Fruit fly (Drosophila melanogaster) whole organism, pupa: ENCODE data around the gene smash.

ENCODE experiments used
- CG10348 ChIP-seq: fragments of 200-800 bp; sonication (Bioruptor generic); IDR thresholded peaks from 2 replicates; pipeline ENCODE4 v1.3.6; 2022; ENCODE audit warnings: missing biosample characterization, missing genetic modification characterization
- CG12605 ChIP-seq: fragments of 200-800 bp; sonication (Bioruptor generic); IDR thresholded peaks from 2 replicates; pipeline ENCODE4 v1.3.6; 2022; ENCODE audit warnings: missing biosample characterization, missing genetic modification characterization
- CG13204 ChIP-seq: fragments of 200-800 bp; sonication (Bioruptor generic); optimal IDR thresholded peaks from 2 replicates; lab custom pipeline; 2018; ENCODE audit warnings: missing biosample characterization, mild to moderate bottlenecking, missing genetic modification characterization, moderate library complexity
- CG14655 ChIP-seq: fragments of 200-800 bp; sonication (Bioruptor generic); optimal IDR thresholded peaks from 3 replicates; lab custom pipeline; 2017; ENCODE audit warnings: mild to moderate bottlenecking, missing biosample characterization, missing genetic modification reagents, missing genetic modification characterization
- CG15710 ChIP-seq: fragments of 200-800 bp; sonication (Bioruptor generic); optimal IDR thresholded peaks from 2 replicates; lab custom pipeline; 2018; ENCODE audit warnings: missing biosample characterization, mild to moderate bottlenecking, missing genetic modification characterization, moderate library complexity
- CG17806 ChIP-seq: fragments of 200-800 bp; sonication (Bioruptor generic); optimal IDR thresholded peaks from 2 replicates; lab custom pipeline; 2018; ENCODE audit warnings: missing biosample characterization, mild to moderate bottlenecking, missing genetic modification characterization, moderate library complexity
- CG32121 ChIP-seq: fragments of 200-800 bp; sonication (Bioruptor generic); IDR thresholded peaks from 2 replicates; pipeline ENCODE4 v1.3.6; 2022; ENCODE audit warnings: missing biosample characterization, missing genetic modification characterization
- CG34367 ChIP-seq: fragments of 200-800 bp; sonication (Bioruptor generic); optimal IDR thresholded peaks from 2 replicates; lab custom pipeline; 2018; ENCODE audit warnings: missing biosample characterization, mild to moderate bottlenecking, missing genetic modification characterization
- CG4496 ChIP-seq: fragments of 200-800 bp; sonication (Bioruptor generic); IDR thresholded peaks from 3 replicates; pipeline ENCODE4 v1.3.6; 2022; ENCODE audit warnings: missing biosample characterization, missing genetic modification characterization
- CG8159 ChIP-seq: fragments of 200-800 bp; sonication (Bioruptor generic); optimal IDR thresholded peaks from 3 replicates; lab custom pipeline; 2018; ENCODE audit warnings: missing biosample characterization, mild to moderate bottlenecking, missing genetic modification characterization, moderate library complexity
- CG8301 ChIP-seq: fragments of 200-800 bp; sonication (Bioruptor generic); optimal IDR thresholded peaks from 2 replicates; lab custom pipeline; 2018; ENCODE audit warnings: missing biosample characterization, mild to moderate bottlenecking, missing genetic modification characterization
- CG9948 ChIP-seq: fragments of 200-800 bp; sonication (Bioruptor generic); optimal IDR thresholded peaks from 2 replicates; lab custom pipeline; 2018; ENCODE audit warnings: missing biosample characterization, mild to moderate bottlenecking, missing genetic modification characterization, moderate library complexity
- D1 ChIP-seq: fragments of 200-800 bp; sonication (Bioruptor generic); optimal IDR thresholded peaks from 2 replicates; lab custom pipeline; 2018; ENCODE audit warnings: missing biosample characterization, mild to moderate bottlenecking, missing genetic modification characterization, moderate library complexity
- EcR ChIP-seq: fragments of 200-800 bp; sonication (Bioruptor generic); optimal IDR thresholded peaks from 3 replicates; lab custom pipeline; 2019; ENCODE audit warnings: missing biosample characterization, missing genetic modification characterization, mild to moderate bottlenecking, moderate library complexity, missing genetic modification reagents
- Ets98B ChIP-seq: fragments of 200-800 bp; sonication (Bioruptor generic); IDR thresholded peaks from 2 replicates; pipeline ENCODE4 v1.3.6; 2022; ENCODE audit warnings: missing biosample characterization, missing genetic modification characterization
- Pif1A ChIP-seq: fragments of 200-800 bp; sonication (Bioruptor generic); optimal IDR thresholded peaks from 3 replicates; lab custom pipeline; 2016; ENCODE audit warnings: missing biosample characterization, missing genetic modification characterization
- Pif1B ChIP-seq: fragments of 200-800 bp; sonication (Bioruptor generic); optimal IDR thresholded peaks from 3 replicates; lab custom pipeline; 2016; ENCODE audit warnings: missing biosample characterization, missing genetic modification characterization
- Snoo ChIP-seq: fragments of 200-800 bp; sonication (Bioruptor generic); optimal IDR thresholded peaks from 3 replicates; lab custom pipeline; 2017; ENCODE audit warnings: missing biosample characterization, mild to moderate bottlenecking, missing genetic modification characterization, inconsistent platforms
- fd96Ca ChIP-seq: fragments of 200-800 bp; sonication (Bioruptor generic); IDR thresholded peaks from 3 replicates; pipeline ENCODE4 v1.3.6; 2022; ENCODE audit warnings: missing biosample characterization, missing genetic modification characterization
- gl ChIP-seq: fragments of 200-800 bp; sonication (Bioruptor generic); optimal IDR thresholded peaks from 2 replicates; lab custom pipeline; 2018; ENCODE audit warnings: missing biosample characterization, mild to moderate bottlenecking, missing genetic modification characterization
- rn ChIP-seq: fragments of 200-800 bp; sonication (Bioruptor generic); IDR thresholded peaks from 2 replicates; pipeline ENCODE4 v1.3.6; 2022; ENCODE audit warnings: missing biosample characterization, missing genetic modification characterization

smash gene

dm6 chr3R:4740592-4741500, 81.5 kb downstream of the smash start:
- peak; percentile 78 for TF ChIP-seq EcR (GFP tag; lab: Kevin White, UChicago)
- peak; percentile 63 for TF ChIP-seq CG32121 (GFP tag; lab: Robert Waterston, UW)
- peak; percentile 66; the same call in 2 of the 3 replicates for TF ChIP-seq fd96Ca (GFP tag; lab: Robert Waterston, UW)
- peak; percentile 81 for TF ChIP-seq Pif1A
- peak; percentile 73 for TF ChIP-seq CG13204 (GFP tag; lab: Kevin White, UChicago)
- peak; percentile 59 for TF ChIP-seq Pif1B (GFP tag; lab: Kevin White, UChicago)
- peak; percentile 10 for TF ChIP-seq Snoo
- TF ChIP-seq CG8159 (tag; lab: Kevin White, UChicago): peak; percentile 49
- TF ChIP-seq CG4496 (GFP tag; lab: Robert Waterston, UW): peak; percentile 87
- peak; percentile 46 for TF ChIP-seq CG15710
- TF ChIP-seq gl (tag; lab: Kevin White, UChicago): peak; percentile 74
- TF ChIP-seq CG10348: no peak
- peak; percentile 56 for TF ChIP-seq CG8301 (tag; lab: Kevin White, UChicago)
- peak; percentile 76 for TF ChIP-seq CG14655 (GFP tag; lab: Kevin White, UChicago)
- TF ChIP-seq CG34367: peak; percentile 62
- peak; percentile 84 for TF ChIP-seq Ets98B (GFP tag; lab: Robert Waterston, UW)
- TF ChIP-seq CG12605 (GFP tag; lab: Robert Waterston, UW): peak; percentile 95
- TF ChIP-seq CG17806 (tag; lab: Kevin White, UChicago): peak; percentile 44
- peak; percentile 43 for TF ChIP-seq CG9948 (tag; lab: Kevin White, UChicago)
- TF ChIP-seq D1 (tag; lab: Kevin White, UChicago): no peak
- TF ChIP-seq rn (GFP tag; lab: Robert Waterston, UW): 0 out of 2 replicates have a peak, but pooled peaks have one; percentile 19

DNA sequence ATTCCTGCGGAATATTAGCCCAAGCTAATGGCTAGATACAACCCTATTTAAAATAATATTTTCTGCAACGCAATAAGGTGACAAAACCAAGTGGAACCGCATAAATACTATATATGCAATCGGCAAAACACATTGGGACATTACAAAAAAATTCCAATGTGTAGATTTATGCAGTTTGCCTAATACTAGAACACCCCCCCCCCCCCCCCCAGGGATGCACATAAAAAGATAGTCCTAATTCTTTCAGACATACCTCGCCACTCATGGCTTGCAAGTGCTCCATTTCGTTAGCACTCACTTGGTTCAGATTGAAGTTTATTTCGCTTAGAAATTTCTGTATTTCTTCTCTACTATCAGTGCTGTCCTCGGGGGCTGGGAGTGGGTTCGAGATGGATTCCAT, 86.2 kb downstream of the smash start:
- TF ChIP-seq CG14655 (GFP tag; lab: Kevin White, UChicago) (peak; percentile 23), CG17806 (tag; lab: Kevin White, UChicago) (no peak)
- TF ChIP-seq, all 21 proteins: peak for 1

DNA sequence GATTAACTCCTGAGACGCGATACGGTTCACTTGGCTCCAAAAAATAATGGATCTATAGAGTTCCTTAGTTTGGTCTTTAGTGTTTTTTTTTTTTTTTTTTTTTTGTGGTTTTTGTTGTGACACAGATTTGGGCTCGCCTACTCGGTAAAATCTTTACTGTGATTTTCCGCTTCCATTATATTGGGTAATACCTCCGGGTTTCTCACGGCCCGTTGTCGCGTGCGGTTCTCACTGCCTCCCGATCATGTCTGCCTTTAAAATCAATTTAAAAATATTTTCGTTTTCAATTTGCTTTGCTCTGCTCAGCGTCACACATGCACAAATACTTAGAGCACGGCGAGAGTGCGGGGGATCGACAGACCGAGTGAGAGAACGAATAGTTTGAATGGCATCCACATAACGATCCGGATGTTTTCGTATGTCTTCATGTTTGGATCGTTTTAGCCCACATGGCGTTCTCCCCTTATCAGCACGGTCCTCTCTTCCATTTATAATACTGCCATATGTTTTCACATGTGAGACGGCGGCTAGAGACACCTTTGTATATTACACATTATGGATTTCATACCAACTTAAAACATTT, 86.9 kb downstream of the smash start:
- no peak for TF ChIP-seq Snoo
- TF ChIP-seq D1 (tag; lab: Kevin White, UChicago): no peak
- TF ChIP-seq CG17806 (tag; lab: Kevin White, UChicago): no peak
- no peak for TF ChIP-seq CG34367
- TF ChIP-seq CG32121 (GFP tag; lab: Robert Waterston, UW): no peak
- no peak for TF ChIP-seq CG4496 (GFP tag; lab: Robert Waterston, UW)
- no peak for TF ChIP-seq CG14655 (GFP tag; lab: Kevin White, UChicago)
- no peak for TF ChIP-seq EcR (GFP tag; lab: Kevin White, UChicago)
- TF ChIP-seq CG8159 (tag; lab: Kevin White, UChicago): no peak
- TF ChIP-seq CG12605 (GFP tag; lab: Robert Waterston, UW): no peak
- no peak for TF ChIP-seq CG15710
- no peak for TF ChIP-seq Ets98B (GFP tag; lab: Robert Waterston, UW)
- TF ChIP-seq Pif1B (GFP tag; lab: Kevin White, UChicago): no peak
- TF ChIP-seq fd96Ca (GFP tag; lab: Robert Waterston, UW): no peak
- no peak for TF ChIP-seq Pif1A
- no peak for TF ChIP-seq CG8301 (tag; lab: Kevin White, UChicago)
- TF ChIP-seq CG10348: no peak
- no peak for TF ChIP-seq gl (tag; lab: Kevin White, UChicago)
- TF ChIP-seq, all 21 proteins: peak for 0

dm6 chr3R:4747292-4747691, 87.9 kb downstream of the smash start:
- no peak for TF ChIP-seq gl (tag; lab: Kevin White, UChicago)
- TF ChIP-seq CG8159 (tag; lab: Kevin White, UChicago): peak; percentile 42
- no peak for TF ChIP-seq CG34367
- TF ChIP-seq Pif1A: peak; percentile 1
- peak; percentile 44 for TF ChIP-seq CG15710
- TF ChIP-seq CG9948 (tag; lab: Kevin White, UChicago): peak; percentile 30
- 0 out of 2 replicates have a peak, but pooled peaks have one; percentile 30 for TF ChIP-seq CG32121 (GFP tag; lab: Robert Waterston, UW)
- TF ChIP-seq fd96Ca (GFP tag; lab: Robert Waterston, UW): peak; percentile 48; the same call in 1 of the 3 replicates
- peak; percentile 60 for TF ChIP-seq CG14655 (GFP tag; lab: Kevin White, UChicago)
- no peak for TF ChIP-seq EcR (GFP tag; lab: Kevin White, UChicago)
- peak; percentile 30 for TF ChIP-seq CG17806 (tag; lab: Kevin White, UChicago)
- no peak for TF ChIP-seq CG4496 (GFP tag; lab: Robert Waterston, UW)
- TF ChIP-seq CG8301 (tag; lab: Kevin White, UChicago): peak; percentile 43

DNA sequence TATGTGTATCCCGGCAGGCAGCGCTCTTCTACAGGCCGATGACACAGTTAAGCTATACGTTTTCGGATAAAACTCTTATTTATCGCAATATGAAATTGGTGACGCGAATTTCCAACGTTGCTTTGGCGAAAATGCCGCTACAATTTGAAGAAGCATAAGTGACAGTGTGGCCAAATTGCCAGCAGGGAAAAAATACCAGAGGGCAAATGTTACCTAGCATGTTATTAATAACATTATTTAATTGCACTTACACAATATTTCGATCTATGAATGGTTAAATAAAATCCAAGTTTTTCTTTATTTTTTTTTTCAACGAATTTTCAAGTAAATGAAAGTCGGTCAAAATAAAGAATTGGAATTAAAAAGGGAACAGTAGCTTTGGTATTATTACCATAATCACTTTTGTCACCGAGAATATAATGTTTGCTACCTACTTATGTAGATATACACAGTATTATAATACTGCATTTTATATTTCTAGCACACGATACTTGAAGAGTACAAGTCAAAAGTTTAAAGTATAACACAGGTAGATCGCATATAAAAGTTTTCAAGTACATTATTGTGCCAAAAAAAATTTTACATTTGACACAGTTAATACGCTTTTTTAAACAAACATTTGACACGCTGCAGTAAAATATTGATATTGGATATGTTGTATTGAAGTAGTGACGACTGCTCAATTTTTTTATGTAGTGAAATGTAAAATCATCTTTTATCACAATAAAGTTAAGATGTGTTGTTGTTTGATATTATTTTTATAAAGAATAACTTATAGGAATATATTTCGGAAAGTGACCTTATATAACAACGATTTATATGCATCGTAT, 89.7 kb downstream of the smash start, which contains the start of gene tacc:
tacc (minus strand) TSS at position 169 of the 830 bp plus-strand sequence.
- TF ChIP-seq D1 (tag; lab: Kevin White, UChicago) (no peak), fd96Ca (GFP tag; lab: Robert Waterston, UW) (no peak)
